Fruit fly (Drosophila melanogaster): ENCODE measurements around the gene PH4alphaEFB.

DNA sequence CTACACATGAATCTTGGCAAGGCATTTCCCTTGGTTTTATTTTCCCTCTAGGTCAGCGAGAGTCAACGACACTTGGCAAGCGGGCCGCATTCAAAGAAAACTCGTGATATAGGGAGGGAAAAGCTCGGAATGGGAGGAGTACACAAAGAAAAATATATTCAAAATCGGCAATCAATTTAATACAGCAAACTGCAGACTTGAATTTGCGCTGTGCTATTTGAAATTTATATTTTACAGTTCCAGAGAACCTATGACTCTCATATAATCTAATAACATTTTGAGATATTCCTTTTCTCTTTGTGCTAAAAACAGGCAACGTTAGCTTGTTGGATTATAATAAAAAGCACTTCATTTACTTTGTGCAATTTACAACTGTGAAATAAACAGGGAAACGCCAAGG lies 63.7 kb downstream of the PH4alphaEFB start:
- TF ChIP-seq ttk (optimal IDR thresholded peaks at IDR 0.05) (no peak), psq (optimal IDR thresholded peaks at IDR 0.05) (no peak)

Data from Kc167 (cell line).